Fruit fly (Drosophila melanogaster): ENCODE data around the gene ckd.

The ckd gene

DNA sequence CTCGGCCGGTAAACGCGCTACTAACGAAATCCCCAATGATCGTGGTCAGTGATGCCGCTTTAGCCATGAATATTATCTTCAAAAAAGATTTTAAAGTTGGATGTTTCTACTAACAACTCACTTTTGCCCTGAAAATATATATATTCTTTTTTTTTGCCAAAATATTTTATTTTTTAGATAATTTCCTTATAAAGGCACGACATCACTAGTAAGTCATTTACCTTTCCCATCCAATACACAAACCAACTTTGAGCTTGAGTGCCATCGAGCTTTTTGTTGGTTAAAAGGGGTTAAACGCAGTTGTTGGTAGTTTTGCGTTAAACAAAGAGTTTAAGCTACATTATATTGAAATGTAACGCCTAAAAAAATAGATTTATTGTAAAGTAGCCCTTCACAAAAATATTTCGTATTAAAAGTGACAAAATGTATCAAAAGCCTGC, 45.4 kb downstream of the ckd start, which contains the start of gene CG14968 (continued):
- TF ChIP-seq salr (GFP tag; optimal IDR thresholded peaks at IDR 0.05) (peak; percentile 79 to 80), CG8319 (GFP tag; optimal IDR thresholded peaks at IDR 0.05) (peak; percentile 91), esn (GFP tag; optimal IDR thresholded peaks at IDR 0.05) (peak; percentile 95), svp (GFP tag) (peak; percentile 96), Met (GFP tag; optimal IDR thresholded peaks at IDR 0.05) (peak; percentile 92), fd59A (GFP tag; optimal IDR thresholded peaks at IDR 0.05) (peak; percentile 80), Ets21C (GFP tag; optimal IDR thresholded peaks at IDR 0.05) (peak; percentile 83), CG10669 (GFP tag; optimal IDR thresholded peaks at IDR 0.05) (peak; percentile 93), fkh (GFP tag; optimal IDR thresholded peaks at IDR 0.05) (peak; percentile 31), lz (GFP tag; optimal IDR thresholded peaks at IDR 0.05) (peak; percentile 93), pdm3 (GFP tag; optimal IDR thresholded peaks at IDR 0.05) (peak; percentile 91), CG1621 (tag; optimal IDR thresholded peaks at IDR 0.05) (peak; percentile 67), CG8632 (GFP tag; optimal IDR thresholded peaks at IDR 0.05) (peak; percentile 96), Smox (GFP tag; optimal IDR thresholded peaks at IDR 0.05) (peak; percentile 95)

DNA sequence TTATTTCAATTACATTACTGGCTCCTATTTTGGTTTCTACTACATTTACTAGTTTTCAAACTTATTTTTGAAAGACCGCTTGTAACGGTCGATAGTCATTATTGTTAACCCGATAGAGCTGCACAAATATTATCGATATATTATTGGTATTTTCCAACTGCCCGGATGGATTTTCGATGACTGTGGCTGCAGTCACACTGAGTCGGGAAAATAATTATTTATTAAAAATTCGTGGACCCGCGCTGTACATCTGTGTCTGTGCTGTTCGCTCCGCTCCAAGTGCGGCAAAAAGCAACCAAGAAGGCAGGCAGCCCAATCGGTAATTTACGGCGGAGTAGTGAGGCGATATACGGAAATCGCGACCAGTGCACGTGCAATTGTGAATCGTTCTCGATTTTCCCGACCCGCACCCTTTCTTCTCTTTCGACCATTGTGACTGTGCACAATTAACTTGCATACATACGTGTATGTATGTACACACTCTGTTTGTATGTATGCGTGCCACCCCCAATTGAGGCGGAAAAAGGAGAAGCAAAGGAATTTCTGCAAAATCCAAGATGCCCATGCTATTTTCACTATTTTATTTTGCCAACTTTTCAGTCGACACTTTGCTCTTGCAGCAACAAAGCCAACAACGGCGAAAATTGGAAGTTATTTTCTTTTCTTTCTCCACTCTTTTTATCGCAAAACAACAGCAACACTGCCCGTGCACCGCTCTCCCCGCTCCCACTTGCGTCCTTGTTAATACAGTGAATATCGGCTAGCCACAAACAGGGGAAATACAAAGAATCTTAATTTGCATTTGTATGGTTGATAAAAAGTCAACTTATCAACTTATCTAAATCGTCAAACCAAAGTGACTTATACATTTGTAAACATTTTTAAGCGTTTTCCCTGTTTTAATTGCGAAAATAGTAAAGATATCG, 46.1 kb downstream of the ckd start, which contains the start of gene ZnT63C:
Gene ZnT63C, plus strand, starts transcription at position 175 of the 926 bp plus-strand sequence.
- TF ChIP-seq Sox102F (GFP tag; optimal IDR thresholded peaks at IDR 0.05) (peak; percentile 33), CG32006 (GFP tag; optimal IDR thresholded peaks at IDR 0.05) (peak; percentile 35), Hr4 (GFP tag; optimal IDR thresholded peaks at IDR 0.05) (peak; percentile 31), CG3032 (tag; optimal IDR thresholded peaks at IDR 0.05) (peak; percentile 32), eg (GFP tag; IDR thresholded peaks at IDR 0.05) (peak; percentile 46; the same call in 2 of the 3 replicates), spab (GFP tag; optimal IDR thresholded peaks at IDR 0.05) (peak; percentile 48), CG31627 (GFP tag; optimal IDR thresholded peaks at IDR 0.05) (peak; percentile 38), CG10631 (GFP tag; optimal IDR thresholded peaks at IDR 0.05) (no peak), acj6 (GFP tag; optimal IDR thresholded peaks at IDR 0.05) (peak; percentile 54), dsx (GFP tag; optimal IDR thresholded peaks at IDR 0.05; ENCODE audit: poor library complexity, severe bottlenecking) (no peak), Gug (GFP tag; IDR thresholded peaks at IDR 0.05) (0 out of 2 replicates have a peak, but pooled peaks have one; percentile 14), svp (GFP tag) (peak; percentile 65), CG34406 (GFP tag; optimal IDR thresholded peaks at IDR 0.05) (no peak), CG8119 (GFP tag; IDR thresholded peaks at IDR 0.05) (peak; percentile 43; the same call in 1 of the 3 replicates), achi (GFP tag; optimal IDR thresholded peaks at IDR 0.05) (no peak), CG3919 (GFP tag; optimal IDR thresholded peaks at IDR 0.05) (no peak), CG6276 (GFP tag; optimal IDR thresholded peaks at IDR 0.05) (peak; percentile 38), Eip93F (GFP tag; optimal IDR thresholded peaks at IDR 0.05) (no peak), CG6163 (GFP tag; IDR thresholded peaks at IDR 0.05) (peak; percentile 43; the same call in 2 of the 3 replicates), CG16779 (tag; optimal IDR thresholded peaks at IDR 0.05) (no peak), CG11294 (GFP tag; IDR thresholded peaks at IDR 0.05) (no peak), OdsH (GFP tag; optimal IDR thresholded peaks at IDR 0.05) (peak; percentile 16), CG15336 (GFP tag; IDR thresholded peaks at IDR 0.05) (0 out of 2 replicates have a peak, but pooled peaks have one; percentile 18), CG6854 (GFP tag; optimal IDR thresholded peaks at IDR 0.05) (peak; percentile 52), Sox15 (GFP tag; optimal IDR thresholded peaks at IDR 0.05) (no peak), Eip78C (GFP tag) (peak; percentile 69), CG1621 (tag; optimal IDR thresholded peaks at IDR 0.05) (peak; percentile 46), CG8319 (GFP tag; optimal IDR thresholded peaks at IDR 0.05) (no peak), CG10669 (GFP tag; optimal IDR thresholded peaks at IDR 0.05) (peak; percentile 64), pdm3 (GFP tag; optimal IDR thresholded peaks at IDR 0.05) (peak; percentile 21), ss (GFP tag; optimal IDR thresholded peaks at IDR 0.05) (peak; percentile 57 to 58), CG8632 (GFP tag; optimal IDR thresholded peaks at IDR 0.05) (no peak), fd85E (GFP tag; optimal IDR thresholded peaks at IDR 0.05) (no peak), salr (GFP tag; optimal IDR thresholded peaks at IDR 0.05) (peak in 1 of 2 experiments; percentile 11), net (GFP tag; optimal IDR thresholded peaks at IDR 0.05) (peak; percentile 34), CG11762 (GFP tag; optimal IDR thresholded peaks at IDR 0.05; ENCODE audit: insufficient read depth) (no peak), Ets96B (tag; optimal IDR thresholded peaks at IDR 0.05) (peak; percentile 49), topi (GFP tag; optimal IDR thresholded peaks at IDR 0.05) (peak; percentile 15), CG4318 (GFP tag; optimal IDR thresholded peaks at IDR 0.05) (no peak), Sox14 (GFP tag; optimal IDR thresholded peaks at IDR 0.05) (peak; percentile 48)
